Fruit fly (Drosophila melanogaster) whole organism, embryonic: ENCODE results near the gene CG13862.
A peak's percentile ranks its signal among the peaks of the same experiment; 100 is the strongest.

Source experiments
- Asciz ChIP-seq: fragments of 200-800 bp; sonication (Bioruptor generic); optimal IDR thresholded peaks from 2 replicates; lab custom pipeline; 2017; ENCODE audit warnings: missing biosample characterization, mild to moderate bottlenecking, missing genetic modification characterization, missing genetic modification reagents
- Atf-2 ChIP-seq: fragments of 200-800 bp; sonication (Bioruptor generic); optimal IDR thresholded peaks from 2 replicates; lab custom pipeline; 2016; ENCODE audit warnings: missing biosample characterization, missing genetic modification characterization
- Awh ChIP-seq: fragments of 200-800 bp; sonication (Bioruptor generic); IDR thresholded peaks from 2 replicates; pipeline ENCODE4, ENCODE4 v1.3.6; 2022; ENCODE audit warnings: missing biosample characterization, missing genetic modification characterization
- C15 ChIP-seq: fragments of 200-800 bp; sonication (Bioruptor generic); IDR thresholded peaks from 3 replicates; pipeline ENCODE4 v1.3.6; 2022; ENCODE audit warnings: missing biosample characterization, missing genetic modification characterization
- CG10209 ChIP-seq: fragments of 200-800 bp; sonication (Bioruptor generic); optimal IDR thresholded peaks from 3 replicates; lab custom pipeline; 2017; ENCODE audit warnings: missing biosample characterization, mild to moderate bottlenecking, missing genetic modification characterization, missing genetic modification reagents
- CG12071 ChIP-seq: fragments of 200-800 bp; sonication (Bioruptor generic); optimal IDR thresholded peaks from 3 replicates; lab custom pipeline; 2018; ENCODE audit warnings: missing biosample characterization, mild to moderate bottlenecking, missing genetic modification characterization
- CG12299 ChIP-seq: fragments of 200-800 bp; sonication (Bioruptor generic); optimal IDR thresholded peaks from 2 replicates; lab custom pipeline; 2018; ENCODE audit warnings: missing biosample characterization, mild to moderate bottlenecking, missing genetic modification characterization
- CG13123 ChIP-seq: fragments of 200-800 bp; sonication (Bioruptor generic); optimal IDR thresholded peaks from 2 replicates; lab custom pipeline; 2016; ENCODE audit warnings: missing biosample characterization, missing genetic modification characterization
- CG15269 ChIP-seq: fragments of 200-800 bp; sonication (Bioruptor generic); optimal IDR thresholded peaks from 2 replicates; lab custom pipeline; 2018; ENCODE audit warnings: missing biosample characterization, mild to moderate bottlenecking, missing genetic modification characterization, moderate library complexity
- CG15514 ChIP-seq: fragments of 200-800 bp; sonication (Bioruptor generic); optimal IDR thresholded peaks from 3 replicates; lab custom pipeline; 2017; ENCODE audit warnings: missing biosample characterization, missing genetic modification characterization, mild to moderate bottlenecking, moderate library complexity, missing genetic modification reagents
- CG15601 ChIP-seq: fragments of 200-800 bp; sonication (Bioruptor generic); optimal IDR thresholded peaks from 3 replicates; lab custom pipeline; 2019; ENCODE audit warnings: missing biosample characterization, mild to moderate bottlenecking, missing genetic modification characterization, moderate library complexity
- CG16813 ChIP-seq: fragments of 200-800 bp; sonication (Bioruptor generic); IDR thresholded peaks from 3 replicates; pipeline ENCODE4 v1.3.6; 2022; ENCODE audit warnings: missing biosample characterization, missing genetic modification characterization; ENCODE audit not compliant: partially characterized antibody
- CG17359 ChIP-seq: fragments of 200-800 bp; sonication (Bioruptor generic); optimal IDR thresholded peaks from 3 replicates; lab custom pipeline; 2018; ENCODE audit warnings: missing biosample characterization, mild to moderate bottlenecking, missing genetic modification characterization, moderate library complexity
- CG17361 ChIP-seq: fragments of 200-800 bp; sonication (Bioruptor generic); IDR thresholded peaks from 3 replicates; pipeline ENCODE4 v1.3.6; 2022; ENCODE audit warnings: missing biosample characterization, missing genetic modification characterization
- CG18262 ChIP-seq: fragments of 200-800 bp; optimal IDR thresholded peaks from 3 replicates; lab custom pipeline; 2019; ENCODE audit warnings: missing biosample characterization, mild to moderate bottlenecking, missing genetic modification characterization, moderate library complexity
- CG1832 ChIP-seq: fragments of 200-800 bp; sonication (Bioruptor generic); optimal IDR thresholded peaks from 2 replicates; lab custom pipeline; 2017; ENCODE audit warnings: missing biosample characterization, mild to moderate bottlenecking, missing genetic modification characterization, inconsistent platforms
- CG2202 ChIP-seq: fragments of 200-800 bp; sonication (Bioruptor generic); optimal IDR thresholded peaks from 2 replicates; lab custom pipeline; 2018; ENCODE audit warnings: missing biosample characterization, mild to moderate bottlenecking, missing genetic modification characterization
- CG2678 ChIP-seq: fragments of 200-800 bp; sonication (Bioruptor generic); optimal IDR thresholded peaks from 3 replicates; lab custom pipeline; 2019; ENCODE audit warnings: missing biosample characterization, mild to moderate bottlenecking, missing genetic modification characterization, moderate library complexity
- CG31388 ChIP-seq: fragments of 200-800 bp; sonication (Bioruptor generic); optimal IDR thresholded peaks from 2 replicates; lab custom pipeline; 2016; ENCODE audit warnings: missing biosample characterization, missing genetic modification characterization
- CG32532 ChIP-seq: fragments of 200-800 bp; sonication (Bioruptor generic); IDR thresholded peaks from 2 replicates; pipeline ENCODE4 v1.3.6; 2022; ENCODE audit warnings: missing biosample characterization, missing genetic modification characterization
- CG5245 ChIP-seq: fragments of 200-800 bp; sonication (Bioruptor generic); optimal IDR thresholded peaks from 3 replicates; lab custom pipeline; 2016; ENCODE audit warnings: missing biosample characterization, missing genetic modification characterization
- CG6765 ChIP-seq: fragments of 200-800 bp; sonication (Bioruptor generic); optimal IDR thresholded peaks from 3 replicates; lab custom pipeline; 2017; ENCODE audit warnings: missing biosample characterization, mild to moderate bottlenecking, missing genetic modification characterization
- CG7357 ChIP-seq: fragments of 200-800 bp; sonication (Bioruptor generic); IDR thresholded peaks from 3 replicates; pipeline ENCODE4 v1.3.6; 2022; ENCODE audit warnings: missing biosample characterization, missing genetic modification characterization
- CG7556 ChIP-seq: fragments of 200-800 bp; sonication (Bioruptor generic); optimal IDR thresholded peaks from 2 replicates; lab custom pipeline; 2017; ENCODE audit warnings: missing biosample characterization, mild to moderate bottlenecking, missing genetic modification characterization
- CG8359 ChIP-seq: fragments of 200-800 bp; sonication (Bioruptor generic); optimal IDR thresholded peaks from 2 replicates; lab custom pipeline; 2017; ENCODE audit warnings: missing biosample characterization, mild to moderate bottlenecking, missing genetic modification characterization, borderline replicate concordance
- CG8388 ChIP-seq: fragments of 200-800 bp; sonication (Bioruptor generic); optimal IDR thresholded peaks from 2 replicates; lab custom pipeline; 2019; ENCODE audit warnings: missing biosample characterization, mild to moderate bottlenecking, missing genetic modification characterization, moderate library complexity
- CrebB ChIP-seq: fragments of 200-800 bp; sonication (Bioruptor generic); optimal IDR thresholded peaks from 3 replicates; lab custom pipeline; 2018; ENCODE audit warnings: missing biosample characterization, mild to moderate bottlenecking, missing genetic modification characterization
- Eip74EF ChIP-seq, 2 experiments: fragments of 200-800 bp in 1 of 2; fragments of >200 bp in 1 of 2; sonication (Bioruptor generic) in 1 of 2; optimal IDR thresholded peaks; 2 replicates each; lab custom pipeline; 2017 to 2019; ENCODE audit warnings: missing biosample characterization in 2 of 2, missing genetic modification characterization in 2 of 2, mild to moderate bottlenecking in 1 of 2, moderate library complexity in 1 of 2
- Ets65A ChIP-seq: fragments of 200-800 bp; sonication (Bioruptor generic); peaks from one replicate; lab custom pipeline; 2016; ENCODE audit warnings: missing biosample characterization, missing genetic modification characterization
- H2.0 ChIP-seq: fragments of 200-800 bp; sonication (Bioruptor generic); IDR thresholded peaks from 2 replicates; pipeline ENCODE4 v1.3.6; 2022; ENCODE audit warnings: missing biosample characterization, missing genetic modification characterization
- Hr51 ChIP-seq, 2 experiments: fragments of 200-800 bp; sonication (Bioruptor generic); optimal IDR thresholded peaks; 2 replicates in 1 of 2; 3 replicates in 1 of 2; lab custom pipeline; 2016 to 2018; ENCODE audit warnings: missing biosample characterization in 2 of 2, missing genetic modification characterization in 2 of 2, mild to moderate bottlenecking in 1 of 2, moderate library complexity in 1 of 2
- Lim3 ChIP-seq: fragments of 200-800 bp; sonication (Bioruptor generic); IDR thresholded peaks from 2 replicates; pipeline ENCODE4 v1.3.6; 2022; ENCODE audit warnings: missing biosample characterization, missing genetic modification characterization
- Sox100B ChIP-seq: fragments of 200-800 bp; sonication (Bioruptor generic); optimal IDR thresholded peaks from 3 replicates; lab custom pipeline; 2018; ENCODE audit warnings: missing biosample characterization, mild to moderate bottlenecking, missing genetic modification characterization
- Vsx1 ChIP-seq: fragments of 200-800 bp; sonication (Bioruptor generic); optimal IDR thresholded peaks from 2 replicates; lab custom pipeline; 2017; ENCODE audit warnings: missing biosample characterization, mild to moderate bottlenecking, missing genetic modification characterization, missing genetic modification reagents
- abd-A ChIP-seq: fragments of 200-800 bp; sonication (Bioruptor generic); optimal IDR thresholded peaks from 3 replicates; lab custom pipeline; 2019; ENCODE audit warnings: missing biosample characterization, mild to moderate bottlenecking, missing genetic modification characterization, moderate library complexity
- ara ChIP-seq: fragments of 200-800 bp; sonication (Bioruptor generic); IDR thresholded peaks from 2 replicates; pipeline ENCODE4 v1.3.6; 2022; ENCODE audit warnings: missing biosample characterization, missing genetic modification characterization
- bsh ChIP-seq, 2 experiments: fragments of 200-800 bp; sonication (Bioruptor generic); optimal IDR thresholded peaks; 2 replicates each; lab custom pipeline; 2017 to 2018; ENCODE audit warnings: mild to moderate bottlenecking in 2 of 2, missing biosample characterization in 2 of 2, missing genetic modification characterization in 2 of 2, moderate library complexity in 1 of 2
- dimm ChIP-seq: fragments of 200-800 bp; sonication (Bioruptor generic); IDR thresholded peaks from 2 replicates; pipeline ENCODE4 v1.3.6; 2022; ENCODE audit warnings: missing biosample characterization, missing genetic modification characterization
- inv ChIP-seq: fragments of 200-800 bp; sonication (Bioruptor generic); IDR thresholded peaks from 2 replicates; pipeline ENCODE4 v1.3.6; 2022; ENCODE audit warnings: missing biosample characterization, missing genetic modification characterization; ENCODE audit not compliant: partially characterized antibody
- oc ChIP-seq: fragments of 200-800 bp; sonication (Bioruptor generic); optimal IDR thresholded peaks from 2 replicates; lab custom pipeline; 2018; ENCODE audit warnings: missing biosample characterization, mild to moderate bottlenecking, missing genetic modification characterization, moderate library complexity
- org-1 ChIP-seq: fragments of 200-800 bp; sonication (Bioruptor generic); optimal IDR thresholded peaks from 2 replicates; lab custom pipeline; 2017; ENCODE audit warnings: missing biosample characterization, missing genetic modification characterization
- pho ChIP-seq: fragments of 200-800 bp; sonication (Bioruptor generic); optimal IDR thresholded peaks from 2 replicates; lab custom pipeline; 2016; ENCODE audit warnings: missing biosample characterization, missing genetic modification characterization
- sd ChIP-seq: fragments of 200-800 bp; sonication (Bioruptor generic); optimal IDR thresholded peaks from 3 replicates; lab custom pipeline; 2018; ENCODE audit warnings: missing biosample characterization, mild to moderate bottlenecking, missing genetic modification characterization, moderate library complexity
- sna ChIP-seq: fragments of 200-800 bp; sonication (Bioruptor generic); IDR thresholded peaks from 2 replicates; pipeline ENCODE4 v1.3.6; 2022; ENCODE audit warnings: missing biosample characterization, missing genetic modification characterization; ENCODE audit not compliant: partially characterized antibody
- unpg ChIP-seq: fragments of 200-800 bp; sonication (Bioruptor generic); optimal IDR thresholded peaks from 3 replicates; lab custom pipeline; 2018; ENCODE audit warnings: missing biosample characterization, mild to moderate bottlenecking, missing genetic modification characterization, moderate library complexity
- vvl ChIP-seq: fragments of 200-800 bp; sonication (Bioruptor generic); IDR thresholded peaks from 2 replicates; pipeline ENCODE4 v1.3.6; 2022; ENCODE audit warnings: missing biosample characterization, missing genetic modification characterization

CG13862 gene

dm6 chr3R:22328665-22329350 is 3.0 kb upstream of the CG13862 start, which contains the start of gene CG7080 (continued):
- TF ChIP-seq CG15269 (peak; percentile 21), pho (no peak), CG18262 (tag; lab: Kevin White, UChicago) (peak; percentile 31), CG2678 (tag; lab: Kevin White, UChicago) (peak; percentile 31), inv (GFP tag; lab: Robert Waterston, UW) (no peak), CG10209 (no peak), CG8359 (GFP tag; lab: Kevin White, UChicago) (no peak), C15 (no peak), CG2202 (tag; lab: Kevin White, UChicago) (no peak), CG8388 (GFP tag; lab: Kevin White, UChicago) (peak; percentile 1), CG13123 (GFP tag; lab: Kevin White, UChicago) (no peak), CG5245 (GFP tag; lab: Kevin White, UChicago) (no peak), Asciz (GFP tag; lab: Kevin White, UChicago) (peak; percentile 19), Hr51 (GFP tag; optimal IDR thresholded peaks at IDR 0.05; lab: Kevin White, UChicago) (peak in 1 of 2 experiments; percentile 72), CG17361 (GFP tag; lab: Robert Waterston, UW) (0 out of 3 replicates have a peak, but pooled peaks have one; percentile 32), H2.0 (GFP tag; lab: Robert Waterston, UW) (0 out of 2 replicates have a peak, but pooled peaks have one; percentile 10), Eip74EF (GFP tag; optimal IDR thresholded peaks at IDR 0.05; lab: Kevin White, UChicago) (peak in 1 of 2 experiments; percentile 12), Sox100B (peak; percentile 34), unpg (GFP tag; lab: Kevin White, UChicago) (peak; percentile 41)

DNA sequence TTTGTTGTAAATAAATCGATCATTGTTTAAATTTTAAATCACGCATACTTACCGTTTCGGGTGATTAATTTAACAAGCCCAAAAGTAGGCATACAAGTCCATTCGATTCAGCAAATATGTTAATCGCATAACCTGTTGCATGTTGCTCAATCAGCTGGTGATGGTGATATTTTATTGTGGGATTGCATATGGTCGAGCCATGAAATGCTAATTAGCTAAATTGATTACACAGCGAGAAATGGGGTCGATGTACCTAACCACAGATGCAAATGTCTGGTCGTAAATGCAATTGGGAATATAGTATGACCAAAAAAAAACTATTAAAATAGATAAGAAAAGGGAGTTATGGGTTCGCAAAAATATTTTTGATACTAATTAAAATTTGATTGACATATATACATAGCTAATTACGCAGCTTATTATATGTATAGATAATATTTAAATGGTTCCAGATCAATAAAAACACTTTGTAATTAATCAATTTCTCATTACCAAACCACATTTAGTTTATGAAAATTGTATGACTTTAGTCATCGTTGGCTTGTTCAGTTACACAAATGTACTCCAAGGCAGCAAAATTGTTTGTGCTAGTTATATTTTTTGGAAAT is 1.2 kb upstream of the CG13862 start, which contains the start of gene CG33721:
Gene CG33721 (plus strand): TSS at position 558 of the 608 bp plus-strand sequence.
- TF ChIP-seq CG31388 (GFP tag; lab: Kevin White, UChicago) (no peak), H2.0 (GFP tag; lab: Robert Waterston, UW) (no peak), sd (peak; percentile 20), CrebB (tag; lab: Kevin White, UChicago) (no peak), CG32532 (no peak), CG12071 (GFP tag; lab: Kevin White, UChicago) (no peak), CG15601 (no peak), Lim3 (GFP tag; lab: Robert Waterston, UW) (no peak), ara (GFP tag; lab: Robert Waterston, UW) (no peak), Asciz (GFP tag; lab: Kevin White, UChicago) (no peak), dimm (GFP tag; lab: Robert Waterston, UW) (no peak), C15 (no peak), CG1832 (no peak), org-1 (GFP tag; lab: Kevin White, UChicago) (no peak), CG7556 (GFP tag; lab: Kevin White, UChicago) (no peak), Ets65A (peak; percentile 78), CG15514 (GFP tag; lab: Kevin White, UChicago) (no peak), vvl (peak; percentile 83), CG17359 (tag; lab: Kevin White, UChicago) (no peak), CG6765 (GFP tag; lab: Kevin White, UChicago) (no peak), Awh (GFP tag; lab: Robert Waterston, UW) (peak; percentile 72; the same call in 1 of the 2 replicates), abd-A (tag; lab: Kevin White, UChicago) (peak; percentile 72), oc (tag; lab: Kevin White, UChicago) (peak; percentile 18), Atf-2 (GFP tag; lab: Kevin White, UChicago) (no peak), CG16813 (GFP tag; lab: Robert Waterston, UW) (no peak), CG12299 (tag; lab: Kevin White, UChicago) (no peak), bsh (GFP tag; optimal IDR thresholded peaks at IDR 0.05; lab: Kevin White, UChicago) (no peak), unpg (GFP tag; lab: Kevin White, UChicago) (no peak), Vsx1 (peak; percentile 66), Hr51 (GFP tag; optimal IDR thresholded peaks at IDR 0.05; lab: Kevin White, UChicago) (no peak), sna (no peak), CG7357 (GFP tag; lab: Robert Waterston, UW) (no peak)
